Worm (Caenorhabditis elegans) whole organism, young adult: Measurements from ENCODE around the gene acr-2.

Experiments
- egrh-3 ChIP-seq: fragments of 200-800 bp; sonication (Bioruptor generic); IDR thresholded peaks from 2 replicates; pipeline ENCODE4 v1.3.6; 2022; ENCODE audit warnings: missing genetic modification reagents, missing genetic modification characterization, missing compliant biosample characterization
- him-1 ChIP-seq: sonication (generic microtip); optimal IDR thresholded peaks from 2 replicates; lab custom pipeline; 2016; ENCODE audit warnings: missing genotype, missing genetic modification reagents, missing genetic modification characterization, missing compliant biosample characterization
- let-607 ChIP-seq, 2 experiments: fragments of 200-800 bp in 1 of 2; sonication (Bioruptor generic) in 1 of 2; sonication (generic microtip) in 1 of 2; optimal IDR thresholded peaks; 2 replicates each; lab custom pipeline; 2016 to 2018; ENCODE audit warnings: mild to moderate bottlenecking in 2 of 2, missing compliant biosample characterization in 2 of 2, missing genetic modification characterization in 2 of 2, moderate library complexity in 2 of 2, missing genotype in 1 of 2
- ztf-26 ChIP-seq: sonication (generic microtip); optimal IDR thresholded peaks from 2 replicates; lab custom pipeline; 2017; ENCODE audit warnings: missing genetic modification characterization, missing compliant biosample characterization

- no peak for TF ChIP-seq egrh-3 (GFP tag; lab: Robert Waterston, UW)
- TF ChIP-seq let-607 (tag; optimal IDR thresholded peaks at IDR 0.05; lab: Kevin White, UChicago): no peak
- TF ChIP-seq ztf-26 (tag; lab: Kevin White, UChicago): no peak
- no peak for TF ChIP-seq him-1 (tag; lab: Kevin White, UChicago)
Observed at ce11 chrX:6653173-6653572, 49.2 kb upstream of the acr-2 start.
